Worm (Caenorhabditis elegans) whole organism, dauer: ENCODE data around the gene Y48B6A.1.

Experiments
- unc-62 ChIP-seq: sonication (generic microtip); optimal IDR thresholded peaks from 2 replicates; lab custom pipeline; 2017; ENCODE audit warnings: missing biosample characterization, missing genetic modification reagents, missing genetic modification characterization

Y48B6A.1 gene

DNA sequence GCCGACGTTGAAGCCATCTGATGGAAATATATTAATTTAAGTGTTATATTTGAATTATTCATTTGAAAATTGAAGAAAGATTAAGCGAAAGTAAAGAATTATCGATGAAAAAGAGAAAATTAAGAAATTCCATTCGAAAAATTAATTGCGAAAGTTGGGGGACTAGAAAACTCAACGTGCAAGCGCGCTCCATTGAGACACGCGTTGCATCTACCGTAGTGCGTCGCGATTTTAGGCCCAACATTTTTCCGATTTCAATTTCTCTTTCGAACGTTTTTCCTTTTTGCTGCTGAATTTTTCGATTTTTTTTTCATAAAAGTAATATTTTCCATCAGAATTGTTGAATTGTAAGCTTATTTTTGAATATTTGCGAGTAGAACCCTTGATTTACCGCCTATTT is at the start of gene Y48B6A.1:
Gene Y48B6A.1, minus strand, starts transcription at position 17 of the 400 bp plus-strand sequence.
- no peak for TF ChIP-seq unc-62 (GFP tag; lab: Kevin White, UChicago)

ce11 chrII:14197499-14198096 is 43.4 kb upstream of the Y48B6A.1 start, which contains the start of gene ace-4:
Gene ace-4, plus strand, starts transcription at chrII:14198046.
- no peak for TF ChIP-seq unc-62 (GFP tag; lab: Kevin White, UChicago)

- no peak for TF ChIP-seq unc-62 (GFP tag; lab: Kevin White, UChicago)
Observed at ce11 chrII:14195931-14196330, 41.8 kb upstream of the Y48B6A.1 start.

DNA sequence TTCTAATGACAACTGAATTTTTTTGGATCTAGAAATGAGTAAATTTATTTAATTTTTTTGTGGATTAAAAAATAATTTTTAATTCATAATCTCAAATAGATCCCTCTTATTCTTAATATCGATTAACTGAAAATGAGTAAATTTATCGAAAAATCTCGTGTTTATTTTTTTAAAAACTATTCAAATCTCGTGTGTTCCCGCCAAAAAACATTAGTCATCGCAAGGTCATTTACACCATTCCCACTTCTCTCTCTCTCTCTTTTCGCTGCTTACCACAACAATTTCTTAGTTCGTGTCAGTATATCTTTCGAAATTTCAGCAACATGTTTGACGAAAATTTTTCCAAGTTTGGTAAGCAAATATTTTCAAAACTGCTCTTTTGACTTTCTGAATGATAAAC is 33.3 kb upstream of the Y48B6A.1 start:
- TF ChIP-seq unc-62 (GFP tag; lab: Kevin White, UChicago), result no peak

DNA sequence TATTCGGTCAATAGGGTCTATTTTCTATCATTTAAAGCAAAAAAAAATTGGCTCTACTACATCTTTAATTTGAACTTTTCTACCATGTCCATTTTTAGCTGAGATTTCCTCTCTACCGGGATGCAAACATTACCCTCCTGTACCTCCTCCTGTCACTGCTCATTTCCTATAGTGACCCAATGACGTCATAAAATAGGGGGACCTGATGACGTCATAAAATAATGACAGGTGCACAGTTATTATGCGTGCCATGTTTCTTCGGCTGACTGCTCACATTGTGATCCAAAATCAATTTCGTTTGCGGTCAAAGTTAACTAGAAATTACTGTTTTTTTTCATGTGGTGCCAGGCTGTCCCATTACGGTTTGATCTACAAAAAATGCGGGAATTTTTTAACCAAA is 32.8 kb upstream of the Y48B6A.1 start:
- no peak for TF ChIP-seq unc-62 (GFP tag; lab: Kevin White, UChicago)

ce11 chrII:14178233-14178969 is 24.2 kb upstream of the Y48B6A.1 start, which contains the start of gene efhd-1:
Gene efhd-1, plus strand, starts transcription at chrII:14178814.
- TF ChIP-seq unc-62 (GFP tag; lab: Kevin White, UChicago), result no peak

- TF ChIP-seq unc-62 (GFP tag; lab: Kevin White, UChicago), result no peak
Observed at ce11 chrII:14176642-14177041, 22.5 kb upstream of the Y48B6A.1 start.

DNA sequence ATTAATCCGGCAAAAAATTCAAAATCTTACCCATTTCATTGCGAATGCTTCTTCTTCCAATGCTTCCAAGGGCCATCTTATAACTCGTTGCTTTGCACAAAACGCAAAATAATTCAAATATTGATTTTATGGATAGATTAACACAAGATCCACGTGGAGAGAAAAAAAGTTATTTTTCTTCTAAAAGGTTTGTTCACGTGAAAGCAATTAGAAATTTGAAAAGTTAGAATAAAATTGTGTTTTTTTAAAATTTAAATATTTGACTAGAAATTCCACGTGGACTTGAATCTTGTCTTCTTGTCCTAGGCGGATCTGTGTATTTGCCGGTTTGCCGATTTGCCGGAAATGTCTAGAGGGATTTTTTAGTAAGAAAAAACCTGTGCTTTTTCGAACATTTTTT is 20.9 kb upstream of the Y48B6A.1 start, which contains the start of gene Y48B6A.5:
Gene Y48B6A.5, minus strand, starts transcription at position 101 of the 400 bp plus-strand sequence.
- TF ChIP-seq unc-62 (GFP tag; lab: Kevin White, UChicago), result no peak

DNA sequence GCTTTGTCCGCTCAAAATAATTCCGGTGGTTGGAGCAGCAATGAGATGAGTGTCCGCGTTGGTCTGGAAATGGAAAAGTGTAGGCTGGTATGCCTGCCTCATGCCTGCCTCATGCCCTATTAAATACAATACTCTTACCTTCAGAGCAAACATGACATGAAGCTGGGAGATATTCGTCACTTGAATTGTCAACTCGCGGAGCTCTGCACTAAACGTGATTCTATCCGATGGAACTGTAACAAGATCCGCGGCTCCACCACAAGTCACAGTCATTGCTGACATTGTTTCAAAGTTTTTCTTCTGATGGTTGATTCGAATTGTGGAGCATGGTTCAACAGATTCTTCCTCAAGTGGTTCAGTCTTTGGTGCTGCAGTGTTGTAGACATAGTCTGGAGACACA is 19.0 kb upstream of the Y48B6A.1 start:
- no peak for TF ChIP-seq unc-62 (GFP tag; lab: Kevin White, UChicago)

- TF ChIP-seq unc-62 (GFP tag; lab: Kevin White, UChicago), result no peak
Observed at ce11 chrII:14171558-14171957, 17.4 kb upstream of the Y48B6A.1 start, which contains the start of gene eat-2. Gene eat-2, minus strand, starts transcription at chrII:14171658.

ce11 chrII:14165430-14165929 is 11.3 kb upstream of the Y48B6A.1 start:
- no peak for TF ChIP-seq unc-62 (GFP tag; lab: Kevin White, UChicago)

DNA sequence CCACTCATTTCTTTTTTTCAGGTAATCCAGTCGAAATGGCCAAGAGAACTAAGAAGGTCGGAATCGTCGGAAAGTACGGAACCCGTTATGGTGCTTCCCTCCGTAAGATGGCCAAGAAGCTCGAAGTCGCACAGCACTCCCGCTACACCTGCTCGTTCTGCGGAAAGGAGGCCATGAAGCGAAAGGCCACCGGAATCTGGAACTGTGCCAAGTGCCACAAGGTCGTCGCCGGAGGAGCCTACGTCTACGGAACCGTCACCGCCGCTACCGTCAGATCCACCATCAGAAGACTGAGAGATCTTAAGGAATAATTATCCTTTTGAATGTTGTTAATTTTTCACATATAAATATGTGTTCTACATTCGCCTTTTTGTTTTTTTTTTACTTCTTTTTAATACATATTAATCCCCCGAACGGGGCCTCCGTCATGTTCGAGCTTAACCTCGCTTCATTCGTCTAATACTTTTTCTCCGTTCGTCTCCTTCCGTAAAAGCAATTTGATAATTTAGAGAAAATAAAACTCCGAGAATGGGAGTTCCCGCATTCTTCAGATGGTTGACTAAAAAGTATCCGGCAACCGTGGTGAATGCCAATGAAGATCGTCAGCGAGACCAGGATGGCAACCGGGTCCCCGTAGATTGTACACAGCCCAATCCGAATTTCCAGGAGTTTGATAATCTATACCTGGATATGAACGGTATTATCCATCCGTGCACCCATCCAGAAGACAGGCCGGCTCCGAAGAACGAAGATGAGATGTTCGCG is 1.3 kb upstream of the Y48B6A.1 start, which contains the start of the genes rpl-43 and xrn-2:
Gene rpl-43, plus strand, starts transcription at position 36 of the 765 bp plus-strand sequence.
Gene xrn-2, plus strand, starts transcription at position 510 of the 765 bp plus-strand sequence.
- no peak for TF ChIP-seq unc-62 (GFP tag; lab: Kevin White, UChicago)

DNA sequence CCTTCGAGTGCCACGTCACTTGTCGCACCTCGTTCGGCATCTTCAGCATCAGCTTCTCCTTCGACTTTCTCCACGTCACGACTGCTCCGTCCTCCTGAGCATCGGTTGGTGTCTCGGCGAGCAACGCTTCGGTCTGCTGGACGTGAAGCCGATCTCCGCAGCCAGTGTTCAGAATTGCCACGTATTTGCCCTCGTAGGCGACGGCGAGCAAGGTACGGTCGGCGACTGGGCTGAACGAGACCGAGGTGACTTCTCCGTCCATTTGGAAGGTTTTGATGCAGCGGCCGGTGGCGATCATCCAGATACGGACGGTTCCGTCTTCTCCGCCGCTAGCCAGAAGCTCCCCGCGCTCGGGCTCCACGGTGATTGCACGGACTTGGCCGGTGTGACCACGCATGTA is 1.9 kb downstream of the Y48B6A.1 start:
- TF ChIP-seq unc-62 (GFP tag; lab: Kevin White, UChicago), result no peak

DNA sequence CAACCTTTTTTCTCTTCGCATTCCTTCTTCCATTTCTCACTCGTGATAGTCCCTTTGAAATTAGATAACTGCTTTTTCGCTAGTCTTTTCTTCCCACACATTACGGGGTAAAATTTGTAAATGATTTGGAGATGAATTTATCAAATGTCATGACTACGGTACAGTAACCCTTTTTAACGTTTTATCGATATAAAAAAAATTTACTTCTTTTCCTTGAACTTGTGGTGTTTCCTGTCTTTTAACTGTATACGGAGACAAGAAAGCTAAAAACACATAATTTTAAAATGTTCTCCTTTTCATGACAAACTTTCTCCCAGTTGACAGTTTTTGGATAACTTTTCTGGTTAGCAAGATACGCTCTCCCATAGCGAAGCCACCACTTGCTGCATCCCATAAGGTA is 4.1 kb downstream of the Y48B6A.1 start, which contains the start of gene W03H9.1:
Gene W03H9.1, minus strand, starts transcription at position 101 of the 400 bp plus-strand sequence.
- TF ChIP-seq unc-62 (GFP tag; lab: Kevin White, UChicago), result no peak

ce11 chrII:14143838-14144268 is 10.3 kb downstream of the Y48B6A.1 start, which contains the start of gene W03H9.2:
Gene W03H9.2, minus strand, starts transcription at chrII:14143869.
- no peak for TF ChIP-seq unc-62 (GFP tag; lab: Kevin White, UChicago)
